Fruit fly (Drosophila melanogaster) whole organism, embryonic: ENCODE data around the gene CG14340.

ENCODE experiments used
- Atf6 ChIP-seq: fragments of 200-800 bp; sonication (Bioruptor generic); IDR thresholded peaks from 2 replicates; pipeline ENCODE4 v1.3.6; 2022; ENCODE audit warnings: missing biosample characterization, missing genetic modification characterization
- CG10366 ChIP-seq: fragments of 200-800 bp; sonication (Bioruptor generic); IDR thresholded peaks from 2 replicates; pipeline ENCODE4 v1.3.6; 2022; ENCODE audit warnings: missing biosample characterization, missing genetic modification characterization
- CG10543 ChIP-seq: fragments of 200-800 bp; sonication (Bioruptor generic); optimal IDR thresholded peaks from 3 replicates; lab custom pipeline; 2017; ENCODE audit warnings: missing biosample characterization, mild to moderate bottlenecking, missing genetic modification characterization, moderate library complexity
- CG10979 ChIP-seq: fragments of 200-800 bp; sonication (Bioruptor generic); optimal IDR thresholded peaks from 2 replicates; lab custom pipeline; 2018; ENCODE audit warnings: missing biosample characterization, mild to moderate bottlenecking, missing genetic modification characterization, moderate library complexity
- CG11085 ChIP-seq: fragments of 200-800 bp; sonication (Bioruptor generic); IDR thresholded peaks from 2 replicates; pipeline ENCODE4 v1.3.6; 2022; ENCODE audit warnings: missing biosample characterization, missing genetic modification characterization
- CG11695 ChIP-seq: fragments of 200-800 bp; sonication (Bioruptor generic); IDR thresholded peaks from 3 replicates; pipeline ENCODE4 v1.3.6; 2022; ENCODE audit warnings: missing biosample characterization, missing genetic modification characterization
- CG13287 ChIP-seq: fragments of 200-800 bp; sonication (Bioruptor generic); IDR thresholded peaks from 2 replicates; pipeline ENCODE4 v1.3.6; 2022; ENCODE audit warnings: missing biosample characterization, missing genetic modification characterization; ENCODE audit not compliant: partially characterized antibody
- CG13624 ChIP-seq: fragments of 200-800 bp; sonication (Bioruptor generic); optimal IDR thresholded peaks from 2 replicates; lab custom pipeline; 2016; ENCODE audit warnings: missing biosample characterization, missing genetic modification characterization
- CG14710 ChIP-seq: fragments of 200-800 bp; sonication (Bioruptor generic); optimal IDR thresholded peaks from 3 replicates; lab custom pipeline; 2019; ENCODE audit warnings: missing biosample characterization, mild to moderate bottlenecking, missing genetic modification characterization, moderate library complexity
- CG17612 ChIP-seq: fragments of 200-800 bp; sonication (Bioruptor generic); IDR thresholded peaks from 2 replicates; pipeline ENCODE4 v1.3.6; 2022; ENCODE audit warnings: missing biosample characterization, missing genetic modification characterization
- CG18599 ChIP-seq: fragments of 200-800 bp; sonication (Bioruptor generic); optimal IDR thresholded peaks from 3 replicates; lab custom pipeline; 2017; ENCODE audit warnings: missing biosample characterization, missing genetic modification characterization, mild to moderate bottlenecking, moderate library complexity, missing genetic modification reagents
- CG18619 ChIP-seq: fragments of 200-800 bp; sonication (Bioruptor generic); optimal IDR thresholded peaks from 3 replicates; lab custom pipeline; 2017; ENCODE audit warnings: missing biosample characterization, mild to moderate bottlenecking, missing genetic modification characterization
- CG2129 ChIP-seq: fragments of 200-800 bp; sonication (Bioruptor generic); IDR thresholded peaks from 2 replicates; pipeline ENCODE4 v1.3.6; 2022; ENCODE audit warnings: missing biosample characterization, missing genetic modification characterization; ENCODE audit not compliant: partially characterized antibody
- CG30403 ChIP-seq: fragments of 200-800 bp; sonication (Bioruptor generic); optimal IDR thresholded peaks from 3 replicates; lab custom pipeline; 2016; ENCODE audit warnings: missing biosample characterization, missing genetic modification characterization
- CG42726 ChIP-seq: fragments of 200-800 bp; sonication (Bioruptor generic); IDR thresholded peaks from 2 replicates; pipeline ENCODE4 v1.3.6; 2022; ENCODE audit warnings: missing biosample characterization, missing genetic modification characterization; ENCODE audit not compliant: partially characterized antibody
- CG4854 ChIP-seq: fragments of 200-800 bp; sonication (Bioruptor generic); optimal IDR thresholded peaks from 2 replicates; lab custom pipeline; 2016; ENCODE audit warnings: missing biosample characterization, missing genetic modification characterization, inconsistent platforms
- CG7556 ChIP-seq: fragments of 200-800 bp; sonication (Bioruptor generic); optimal IDR thresholded peaks from 2 replicates; lab custom pipeline; 2017; ENCODE audit warnings: missing biosample characterization, mild to moderate bottlenecking, missing genetic modification characterization
- CG8359 ChIP-seq: fragments of 200-800 bp; sonication (Bioruptor generic); optimal IDR thresholded peaks from 2 replicates; lab custom pipeline; 2017; ENCODE audit warnings: missing biosample characterization, mild to moderate bottlenecking, missing genetic modification characterization, borderline replicate concordance
- CHES-1-like ChIP-seq: fragments of 200-800 bp; sonication (Bioruptor generic); optimal IDR thresholded peaks from 2 replicates; lab custom pipeline; 2016; ENCODE audit warnings: missing biosample characterization, missing genetic modification characterization
- Dad ChIP-seq: fragments of 200-800 bp; sonication (Bioruptor generic); optimal IDR thresholded peaks from 3 replicates; lab custom pipeline; 2016; ENCODE audit warnings: missing biosample characterization, missing genetic modification characterization
- E2f2 ChIP-seq: fragments of 200-800 bp; sonication (Bioruptor generic); IDR thresholded peaks from 2 replicates; pipeline ENCODE4 v1.3.6; 2022; ENCODE audit warnings: missing biosample characterization, missing genetic modification characterization
- GATAe ChIP-seq: fragments of 200-800 bp; sonication (Bioruptor generic); conservative IDR thresholded peaks from 2 replicates; pipeline ENCODE4 v1.3.6; 2022; ENCODE audit warnings: missing biosample characterization, missing genetic modification characterization
- Gsc ChIP-seq: fragments of 200-800 bp; sonication (Bioruptor generic); IDR thresholded peaks from 2 replicates; pipeline ENCODE4 v1.3.6; 2022; ENCODE audit warnings: missing biosample characterization, missing genetic modification characterization
- Gug ChIP-seq: fragments of 200-800 bp; sonication (Bioruptor generic); IDR thresholded peaks from 4 replicates; pipeline ENCODE4 v1.3.6; 2022; ENCODE audit warnings: missing biosample characterization, missing genetic modification characterization
- HLH54F ChIP-seq: fragments of 200-800 bp; sonication (Bioruptor generic); optimal IDR thresholded peaks from 3 replicates; lab custom pipeline; 2016; ENCODE audit warnings: missing biosample characterization, missing genetic modification characterization
- Oli ChIP-seq: fragments of 200-800 bp; sonication (Bioruptor generic); optimal IDR thresholded peaks from 2 replicates; lab custom pipeline; 2018; ENCODE audit warnings: missing biosample characterization, mild to moderate bottlenecking, missing genetic modification characterization, moderate library complexity
- Optix ChIP-seq: fragments of 200-800 bp; sonication (Bioruptor generic); IDR thresholded peaks from 3 replicates; pipeline ENCODE4 v1.3.6; 2022; ENCODE audit warnings: missing biosample characterization, missing genetic modification characterization
- Sin3A ChIP-seq: fragments of >200 bp; optimal IDR thresholded peaks from 2 replicates; lab custom pipeline; 2018
- Trl ChIP-seq, 3 experiments: fragments of >200 bp in 2 of 3; fragments of 200-800 bp in 1 of 3; sonication (Bioruptor generic) in 1 of 3; optimal IDR thresholded peaks; 2 replicates in 1 of 3; 3 replicates in 2 of 3; lab custom pipeline; 2016 to 2017; ENCODE audit warnings: missing biosample characterization in 1 of 3, missing genetic modification characterization in 1 of 3
- al ChIP-seq: fragments of 200-800 bp; sonication (Bioruptor generic); IDR thresholded peaks from 2 replicates; pipeline ENCODE4 v1.3.6; 2022; ENCODE audit warnings: missing biosample characterization, missing genetic modification characterization
- ara ChIP-seq: fragments of 200-800 bp; sonication (Bioruptor generic); IDR thresholded peaks from 2 replicates; pipeline ENCODE4 v1.3.6; 2022; ENCODE audit warnings: missing biosample characterization, missing genetic modification characterization
- bab2 ChIP-seq: fragments of 200-800 bp; sonication (Bioruptor generic); optimal IDR thresholded peaks from 2 replicates; lab custom pipeline; 2016; ENCODE audit warnings: missing biosample characterization, missing genetic modification characterization
- bbx ChIP-seq: fragments of 200-800 bp; sonication (Bioruptor generic); IDR thresholded peaks from 2 replicates; pipeline ENCODE4 v1.3.6; 2022; ENCODE audit warnings: missing biosample characterization, missing genetic modification characterization; ENCODE audit not compliant: partially characterized antibody
- chn ChIP-seq: fragments of 200-800 bp; sonication (Bioruptor generic); optimal IDR thresholded peaks from 2 replicates; lab custom pipeline; 2016; ENCODE audit warnings: missing biosample characterization, missing genetic modification characterization
- crol ChIP-seq: fragments of 200-800 bp; sonication (Bioruptor generic); IDR thresholded peaks from 2 replicates; pipeline ENCODE4 v1.3.6; 2022; ENCODE audit warnings: missing biosample characterization, missing genetic modification characterization
- da ChIP-seq: fragments of 200-800 bp; sonication (Bioruptor generic); optimal IDR thresholded peaks from 2 replicates; lab custom pipeline; 2016; ENCODE audit warnings: missing biosample characterization, missing genetic modification characterization
- fu2 ChIP-seq: fragments of 200-800 bp; sonication (Bioruptor generic); optimal IDR thresholded peaks from 2 replicates; lab custom pipeline; 2016; ENCODE audit warnings: missing biosample characterization, missing genetic modification characterization
- gro ChIP-seq: fragments of 200-800 bp; sonication (Bioruptor generic); optimal IDR thresholded peaks from 2 replicates; lab custom pipeline; 2016; ENCODE audit warnings: missing biosample characterization, missing genetic modification characterization
- ind ChIP-seq: fragments of 200-800 bp; sonication (Bioruptor generic); optimal IDR thresholded peaks from 3 replicates; lab custom pipeline; 2016; ENCODE audit warnings: missing biosample characterization, missing genetic modification characterization
- jumu ChIP-seq: fragments of 200-800 bp; sonication (Bioruptor generic); optimal IDR thresholded peaks from 3 replicates; lab custom pipeline; 2016; ENCODE audit warnings: missing biosample characterization, missing genetic modification characterization
- lilli ChIP-seq: fragments of 200-800 bp; sonication (Bioruptor generic); optimal IDR thresholded peaks from 3 replicates; lab custom pipeline; 2016; ENCODE audit warnings: missing biosample characterization, missing genetic modification characterization
- pb ChIP-seq: fragments of 200-800 bp; sonication (Bioruptor generic); optimal IDR thresholded peaks from 3 replicates; lab custom pipeline; 2016; ENCODE audit warnings: missing biosample characterization, missing genetic modification characterization
- pum ChIP-seq: fragments of 200-800 bp; sonication (Bioruptor generic); optimal IDR thresholded peaks from 2 replicates; lab custom pipeline; 2016; ENCODE audit warnings: missing biosample characterization, missing genetic modification characterization
- row ChIP-seq: fragments of 200-800 bp; sonication (Bioruptor generic); IDR thresholded peaks from 3 replicates; pipeline ENCODE4 v1.3.6; 2022; ENCODE audit warnings: missing biosample characterization, missing genetic modification characterization
- sisA ChIP-seq: fragments of 200-800 bp; sonication (Bioruptor generic); IDR thresholded peaks from 2 replicates; pipeline ENCODE4 v1.3.6; 2022; ENCODE audit warnings: missing biosample characterization, missing genetic modification characterization
- slbo ChIP-seq: fragments of 200-800 bp; sonication (Bioruptor generic); IDR thresholded peaks from 2 replicates; pipeline ENCODE4 v1.3.6; 2022; ENCODE audit warnings: missing biosample characterization, missing genetic modification characterization
- slou ChIP-seq: fragments of 200-800 bp; sonication (Bioruptor generic); optimal IDR thresholded peaks from 3 replicates; lab custom pipeline; 2016; ENCODE audit warnings: missing biosample characterization, missing genetic modification characterization
- stwl ChIP-seq: fragments of 200-800 bp; sonication (Bioruptor generic); optimal IDR thresholded peaks from 3 replicates; lab custom pipeline; 2018; ENCODE audit warnings: missing biosample characterization, mild to moderate bottlenecking, missing genetic modification characterization, moderate library complexity
- tin ChIP-seq: fragments of 200-800 bp; sonication (Bioruptor generic); optimal IDR thresholded peaks from 3 replicates; lab custom pipeline; 2016; ENCODE audit warnings: missing biosample characterization, missing genetic modification characterization
- zen2 ChIP-seq: fragments of 200-800 bp; sonication (Bioruptor generic); IDR thresholded peaks from 3 replicates; pipeline ENCODE4 v1.3.6; 2022; ENCODE audit warnings: missing biosample characterization, missing genetic modification characterization; ENCODE audit not compliant: partially characterized antibody
- zfh2 ChIP-seq: fragments of 200-800 bp; sonication (Bioruptor generic); optimal IDR thresholded peaks from 2 replicates; lab custom pipeline; 2016; ENCODE audit warnings: missing biosample characterization, missing genetic modification characterization

CG14340 gene

dm6 chr2L:1150554-1150953, 37.8 kb downstream of the CG14340 start, which contains the start of the genes Tfb4 and Vps29 (continued):
- TF ChIP-seq CG13624 (peak; percentile 63), tin (GFP tag; lab: Kevin White, UChicago) (peak; percentile 67), CG8359 (GFP tag; lab: Kevin White, UChicago) (no peak), sisA (GFP tag; lab: Robert Waterston, UW) (no peak), Optix (GFP tag; lab: Robert Waterston, UW) (no peak), CG10543 (GFP tag; lab: Kevin White, UChicago) (no peak), slbo (GFP tag; lab: Robert Waterston, UW) (peak; percentile 69), lilli (GFP tag; lab: Kevin White, UChicago) (peak; percentile 82), Gug (GFP tag; lab: Robert Waterston, UW) (peak; percentile 60; the same call in 1 of the 4 replicates), row (GFP tag; lab: Robert Waterston, UW) (peak; percentile 65), Oli (no peak), HLH54F (peak; percentile 69), CHES-1-like (GFP tag; lab: Kevin White, UChicago) (peak; percentile 65), CG13287 (GFP tag; lab: Robert Waterston, UW) (peak; percentile 95), CG11085 (GFP tag; lab: Robert Waterston, UW) (peak; percentile 46; the same call in 1 of the 2 replicates), gro (GFP tag; lab: Kevin White, UChicago) (peak; percentile 18), CG18599 (GFP tag; lab: Kevin White, UChicago) (peak; percentile 32), GATAe (no peak), al (GFP tag; lab: Robert Waterston, UW) (peak; percentile 38; the same call in 1 of the 2 replicates), ind (GFP tag; lab: Kevin White, UChicago) (peak; percentile 56), chn (GFP tag; lab: Kevin White, UChicago) (peak; percentile 55), CG10979 (tag; lab: Kevin White, UChicago) (peak; percentile 35), CG10366 (GFP tag; lab: Robert Waterston, UW) (peak; percentile 41; the same call in 1 of the 2 replicates), CG18619 (GFP tag; lab: Kevin White, UChicago) (no peak), Trl (optimal IDR thresholded peaks at IDR 0.05; lab: Kevin White, UChicago) (no peak), Trl (GFP tag; optimal IDR thresholded peaks at IDR 0.05; lab: Kevin White, UChicago) (peak; percentile 58), CG2129 (GFP tag; lab: Robert Waterston, UW) (peak; percentile 70), CG11695 (GFP tag; lab: Robert Waterston, UW) (0 out of 3 replicates have a peak, but pooled peaks have one; percentile 12), CG42726 (GFP tag; lab: Robert Waterston, UW) (peak; percentile 19; the same call in 1 of the 2 replicates), CG7556 (GFP tag; lab: Kevin White, UChicago) (no peak), ara (GFP tag; lab: Robert Waterston, UW) (peak; percentile 9; the same call in 1 of the 2 replicates), Gsc (GFP tag; lab: Robert Waterston, UW) (no peak), Sin3A (lab: Kevin White, UChicago) (no peak), Atf6 (GFP tag; lab: Robert Waterston, UW) (peak; percentile 54; the same call in 1 of the 2 replicates), pb (GFP tag; lab: Kevin White, UChicago) (no peak), slou (GFP tag; lab: Kevin White, UChicago) (no peak), CG14710 (tag; lab: Kevin White, UChicago) (peak; percentile 52), CG30403 (GFP tag; lab: Kevin White, UChicago) (peak; percentile 51), fu2 (GFP tag; lab: Kevin White, UChicago) (peak; percentile 49), pum (GFP tag; lab: Kevin White, UChicago) (peak; percentile 42), jumu (GFP tag; lab: Kevin White, UChicago) (peak; percentile 63), Dad (no peak), E2f2 (peak; percentile 76), da (GFP tag; lab: Kevin White, UChicago) (no peak), bab2 (peak; percentile 64), CG17612 (no peak), zen2 (peak; percentile 98), bbx (GFP tag; lab: Robert Waterston, UW) (peak; percentile 97), stwl (tag; lab: Kevin White, UChicago) (peak; percentile 91), CG4854 (GFP tag; lab: Kevin White, UChicago) (peak; percentile 21), crol (GFP tag; lab: Robert Waterston, UW) (no peak), zfh2 (peak; percentile 84)
